Comparison of ENCODE assay signal across 8 worm cellular contexts in genomic region chrX:11948184-11948894, ce11.
TF ChIP-seq lines count a peak whose summit lies in the region.

lsd-1 (plus strand) TSS chrX:11948844.

TF ChIP-seq in whole organism, L1 larva, 84 proteins besides CTCF, POLR2A, EP300 and RAD21 (continues in another document):
- peak; percentile 16 for TF ChIP-seq dsc-1 (tag; optimal IDR thresholded peaks at IDR 0.05; lab: Kevin White, UChicago)
- TF ChIP-seq nhr-84 (tag; optimal IDR thresholded peaks at IDR 0.05; lab: Kevin White, UChicago) = no peak
- TF ChIP-seq nhr-85 (tag; lab: Kevin White, UChicago) = peak; percentile 68
- TF ChIP-seq unc-98 (GFP tag; IDR thresholded peaks at IDR 0.05; lab: Robert Waterston, UW) = no peak
- no peak for TF ChIP-seq unc-62 (GFP tag; optimal IDR thresholded peaks at IDR 0.05; lab: Kevin White, UChicago)
- peak; percentile 22 to 23 for TF ChIP-seq efl-1 (optimal IDR thresholded peaks at IDR 0.05; lab: Kevin White, UChicago)
- TF ChIP-seq efl-1 (GFP tag; optimal IDR thresholded peaks at IDR 0.05 in 1 of 2; lab: Kevin White, UChicago) = peak in 1 of 2 experiments; percentile 4
- TF ChIP-seq F16B12.6 (tag; optimal IDR thresholded peaks at IDR 0.05; lab: Kevin White, UChicago) = peak; percentile 92
- TF ChIP-seq tbx-2 (tag; optimal IDR thresholded peaks at IDR 0.05; lab: Kevin White, UChicago) = peak; percentile 21
- TF ChIP-seq nhr-47 (tag; optimal IDR thresholded peaks at IDR 0.05; lab: Kevin White, UChicago) = peak; percentile 45
- TF ChIP-seq unc-30 (tag; optimal IDR thresholded peaks at IDR 0.05; lab: Kevin White, UChicago) = no peak
- no peak for TF ChIP-seq ama-1 (optimal IDR thresholded peaks at IDR 0.05; lab: Kevin White, UChicago)

TF ChIP-seq in whole organism, L2 larva, 48 proteins besides CTCF, POLR2A, EP300 and RAD21 (continues in another document):
- TF ChIP-seq egl-27 (tag; optimal IDR thresholded peaks at IDR 0.05; lab: Kevin White, UChicago) (no peak), nhr-12 (tag; optimal IDR thresholded peaks at IDR 0.05; lab: Kevin White, UChicago) (no peak), sma-3 (GFP tag; optimal IDR thresholded peaks at IDR 0.05; lab: Kevin White, UChicago) (peak; percentile 4), ztf-11 (tag; optimal IDR thresholded peaks at IDR 0.05; lab: Kevin White, UChicago) (no peak), mdl-1 (tag; optimal IDR thresholded peaks at IDR 0.05; lab: Kevin White, UChicago) (no peak), nhr-10 (tag; optimal IDR thresholded peaks at IDR 0.05; lab: Kevin White, UChicago) (no peak), mab-5 (tag; optimal IDR thresholded peaks at IDR 0.05; lab: Kevin White, UChicago) (no peak), F13H6.1 (tag; optimal IDR thresholded peaks at IDR 0.05; lab: Kevin White, UChicago) (peak; percentile 37), lin-13 (GFP tag; optimal IDR thresholded peaks at IDR 0.05; lab: Kevin White, UChicago) (peak; percentile 2), sma-9 (GFP tag; optimal IDR thresholded peaks at IDR 0.05; lab: Kevin White, UChicago) (peak; percentile 47), sma-9 (tag; optimal IDR thresholded peaks at IDR 0.05; lab: Kevin White, UChicago) (no peak), sem-4 (tag; optimal IDR thresholded peaks at IDR 0.05; lab: Kevin White, UChicago) (peak; percentile 22)

TF ChIP-seq in whole organism, L3 larva, 47 proteins besides CTCF, POLR2A, EP300 and RAD21:
- TF ChIP-seq ceh-82 (tag; optimal IDR thresholded peaks at IDR 0.05; lab: Kevin White, UChicago) (no peak), pha-4 (tag; optimal IDR thresholded peaks at IDR 0.05; lab: Kevin White, UChicago) (peak; percentile 50), egl-27 (tag; optimal IDR thresholded peaks at IDR 0.05; lab: Kevin White, UChicago) (no peak), elt-2 (tag; optimal IDR thresholded peaks at IDR 0.05; lab: Kevin White, UChicago) (peak; percentile 6), hmg-11 (tag; optimal IDR thresholded peaks at IDR 0.05; lab: Kevin White, UChicago) (peak; percentile 64)

TF ChIP-seq in whole organism, L4 larva, 104 proteins besides CTCF, POLR2A, EP300 and RAD21 (continues in another document):
- TF ChIP-seq fkh-10 (GFP tag; optimal IDR thresholded peaks at IDR 0.05; lab: Kevin White, UChicago) = no peak
- TF ChIP-seq unc-62 (GFP tag; optimal IDR thresholded peaks at IDR 0.05 in 1 of 2; lab: Kevin White, UChicago) = peak in 1 of 2 experiments; percentile 76
- TF ChIP-seq unc-62 (tag; optimal IDR thresholded peaks at IDR 0.05; lab: Kevin White, UChicago) = no peak
- TF ChIP-seq lir-3 (tag; optimal IDR thresholded peaks at IDR 0.05; lab: Kevin White, UChicago) = no peak
- TF ChIP-seq egl-27 (tag; optimal IDR thresholded peaks at IDR 0.05; lab: Kevin White, UChicago) = no peak
- no peak for TF ChIP-seq daf-16 (GFP tag; optimal IDR thresholded peaks at IDR 0.05; lab: Kevin White, UChicago)
- TF ChIP-seq daf-16 (tag; optimal IDR thresholded peaks at IDR 0.05; lab: Kevin White, UChicago) = peak; percentile 39
- no peak for TF ChIP-seq mdt-29 (GFP tag; IDR thresholded peaks at IDR 0.05; lab: Robert Waterston, UW)
- no peak for TF ChIP-seq F37D6.2 (tag; optimal IDR thresholded peaks at IDR 0.05; lab: Kevin White, UChicago)
- no peak for TF ChIP-seq attf-4 (tag; optimal IDR thresholded peaks at IDR 0.05; lab: Kevin White, UChicago)
- peak; percentile 28 for TF ChIP-seq rbr-2 (tag; optimal IDR thresholded peaks at IDR 0.05; lab: Kevin White, UChicago)
- TF ChIP-seq sdz-12 (GFP tag; optimal IDR thresholded peaks at IDR 0.05; lab: Kevin White, UChicago) = no peak
- TF ChIP-seq ces-1 (GFP tag; optimal IDR thresholded peaks at IDR 0.05; lab: Kevin White, UChicago) = no peak
- TF ChIP-seq unc-39 (tag; optimal IDR thresholded peaks at IDR 0.05; lab: Kevin White, UChicago) = no peak

TF ChIP-seq in whole organism, early embryonic, 17 proteins besides CTCF, POLR2A, EP300 and RAD21:
- peak; percentile 7 for TF ChIP-seq hmg-4 (GFP tag; optimal IDR thresholded peaks at IDR 0.05; lab: Kevin White, UChicago)
- TF ChIP-seq tra-4 (tag; optimal IDR thresholded peaks at IDR 0.05; lab: Kevin White, UChicago) = no peak

TF ChIP-seq in whole organism, late embryonic, 69 proteins besides CTCF, POLR2A, EP300 and RAD21:
- TF ChIP-seq pag-3 (tag; optimal IDR thresholded peaks at IDR 0.05; lab: Kevin White, UChicago; ENCODE audit: borderline replicate concordance) = no peak
- TF ChIP-seq hlh-15 (tag; optimal IDR thresholded peaks at IDR 0.05; lab: Kevin White, UChicago) = no peak
- TF ChIP-seq sdc-2 (tag; optimal IDR thresholded peaks at IDR 0.05; lab: Kevin White, UChicago) = peak; percentile 24

TF ChIP-seq in whole organism, mixed stage, embryonic, 35 proteins besides CTCF, POLR2A, EP300 and RAD21:
- no peak for TF ChIP-seq nhr-237 (tag; optimal IDR thresholded peaks at IDR 0.05; lab: Kevin White, UChicago)
- TF ChIP-seq cnd-1 (tag; optimal IDR thresholded peaks at IDR 0.05; lab: Kevin White, UChicago) = peak; percentile 85
- peak; percentile 1 for TF ChIP-seq pha-4 (tag; optimal IDR thresholded peaks at IDR 0.05; lab: Kevin White, UChicago)
- peak; percentile 32 for TF ChIP-seq ceh-39 (tag; optimal IDR thresholded peaks at IDR 0.05; lab: Kevin White, UChicago)
- peak; percentile 29 for TF ChIP-seq mep-1 (tag; optimal IDR thresholded peaks at IDR 0.05; lab: Kevin White, UChicago)
- TF ChIP-seq lin-32 (GFP tag; optimal IDR thresholded peaks at IDR 0.05; lab: Kevin White, UChicago) = peak; percentile 52
- TF ChIP-seq ceh-83 (GFP tag; optimal IDR thresholded peaks at IDR 0.05; lab: Kevin White, UChicago) = no peak
- no peak for TF ChIP-seq nhr-76 (tag; optimal IDR thresholded peaks at IDR 0.05; lab: Kevin White, UChicago)
- no peak for TF ChIP-seq hlh-1 (tag; optimal IDR thresholded peaks at IDR 0.05; lab: Kevin White, UChicago)
- TF ChIP-seq lin-13 (tag; optimal IDR thresholded peaks at IDR 0.05; lab: Kevin White, UChicago) = peak; percentile 3

TF ChIP-seq in whole organism, young adult, 124 proteins besides CTCF, POLR2A, EP300 and RAD21:
- TF ChIP-seq attf-5 (GFP tag; optimal IDR thresholded peaks at IDR 0.05; lab: Kevin White, UChicago) (peak; percentile 20), ceh-58 (GFP tag; IDR thresholded peaks at IDR 0.05; lab: Robert Waterston, UW) (no peak)
TF ChIP-seq in whole organism, young adult: peak in this region for 1.
